Worm (Caenorhabditis elegans) whole organism, L2 larva: Measurements from ENCODE around the gene mdt-26.

ENCODE experiments used
- dmd-4 ChIP-seq: sonication (generic microtip); optimal IDR thresholded peaks from 2 replicates; lab custom pipeline; 2017; ENCODE audit warnings: missing biosample characterization, missing genetic modification characterization
- lin-39 ChIP-seq: fragments of 150-350 bp; optimal IDR thresholded peaks from 2 replicates; lab custom pipeline; 2014; ENCODE audit warnings: missing biosample characterization, missing genetic modification reagents, missing genetic modification characterization

- TF ChIP-seq lin-39 (tag; lab: Kevin White, UChicago) (no peak), dmd-4 (tag; lab: Kevin White, UChicago) (no peak)
Measured at ce11 chrII:5693893-5694292, 32.9 kb downstream of the mdt-26 start, which contains the start of gene C25H3.3.
